Worm (Caenorhabditis elegans): ENCODE measurements around the gene fubl-2.
"Not testable (repeated sequence)": the region's sequence is repeated elsewhere in the genome, so short reads cannot be mapped to it uniquely, and the experiment has no call there.

Gene fubl-2

ce11 chrIII:7087691-7088323 lies at the start of gene fubl-2:
Gene fubl-2, minus strand, starts transcription at chrIII:7087741.
- TF ChIP-seq mec-3 (tag; optimal IDR thresholded peaks at IDR 0.05; ENCODE audit: borderline replicate concordance) (no peak), ceh-48 (tag; optimal IDR thresholded peaks at IDR 0.05) (peak; percentile 73), elt-2 (tag; optimal IDR thresholded peaks at IDR 0.05) (peak; percentile 48), F13H6.1 (tag; optimal IDR thresholded peaks at IDR 0.05) (peak; percentile 3), K09A11.1 (tag; optimal IDR thresholded peaks at IDR 0.05; ENCODE audit: insufficient read depth) (no peak), unc-42 (tag; optimal IDR thresholded peaks at IDR 0.05) (peak; percentile 16), tbx-7 (tag; optimal IDR thresholded peaks at IDR 0.05) (peak; percentile 54), ceh-34 (tag; optimal IDR thresholded peaks at IDR 0.05) (peak; percentile 34), unc-55 (GFP tag; optimal IDR thresholded peaks at IDR 0.05) (no peak), ets-4 (tag; optimal IDR thresholded peaks at IDR 0.05) (peak; percentile 79), ceh-2 (tag; optimal IDR thresholded peaks at IDR 0.05) (peak; percentile 82), ahr-1 (tag; optimal IDR thresholded peaks at IDR 0.05) (no peak), fkh-6 (tag; optimal IDR thresholded peaks at IDR 0.05) (peak; percentile 42), hlh-8 (tag; optimal IDR thresholded peaks at IDR 0.05) (peak; percentile 6), zip-5 (tag; optimal IDR thresholded peaks at IDR 0.05) (peak; percentile 42), ceh-6 (GFP tag; optimal IDR thresholded peaks at IDR 0.05) (no peak), fax-1 (tag; optimal IDR thresholded peaks at IDR 0.05) (peak; percentile 18), rnt-1 (tag; optimal IDR thresholded peaks at IDR 0.05) (peak; percentile 18), ref-2 (tag; optimal IDR thresholded peaks at IDR 0.05) (peak; percentile 15), ceh-31 (tag; optimal IDR thresholded peaks at IDR 0.05) (peak; percentile 90), C08G9.2 (tag; optimal IDR thresholded peaks at IDR 0.05) (peak; percentile 79)

ce11 chrIII:7136015-7136414 lies 48.5 kb upstream of the fubl-2 start, which contains the start of gene B0280.17:
Gene B0280.17, minus strand, starts transcription at chrIII:7136115.
- no peak for TF ChIP-seq ztf-16 (tag; optimal IDR thresholded peaks at IDR 0.05)

- TF ChIP-seq ceh-45 (GFP tag; IDR thresholded peaks at IDR 0.05) (no peak), ceh-24 (tag; optimal IDR thresholded peaks at IDR 0.05) (no peak), ceh-2 (tag; optimal IDR thresholded peaks at IDR 0.05) (no peak), rnt-1 (tag; optimal IDR thresholded peaks at IDR 0.05) (no peak), hlh-30 (tag; optimal IDR thresholded peaks at IDR 0.05; ENCODE audit: insufficient read depth) (no peak), lin-11 (tag; optimal IDR thresholded peaks at IDR 0.05) (no peak), ceh-22 (tag; optimal IDR thresholded peaks at IDR 0.05) (no peak), unc-3 (GFP tag; conservative IDR thresholded peaks at IDR 0.05) (no peak), unc-3 (tag; optimal IDR thresholded peaks at IDR 0.05) (no peak), ceh-30 (tag; optimal IDR thresholded peaks at IDR 0.05) (no peak), hlh-8 (tag; optimal IDR thresholded peaks at IDR 0.05) (no peak), lim-6 (tag; optimal IDR thresholded peaks at IDR 0.05) (no peak), unc-42 (tag; optimal IDR thresholded peaks at IDR 0.05) (no peak), syd-9 (tag; optimal IDR thresholded peaks at IDR 0.05) (no peak)
Observed at ce11 chrIII:7133559-7133958, 46.0 kb upstream of the fubl-2 start, which contains the start of the genes pot-1 and ggtb-1. Gene pot-1, minus strand, starts transcription at chrIII:7133678. Gene ggtb-1, plus strand, starts transcription at chrIII:7133766.

ce11 chrIII:7128601-7129000 lies 41.1 kb upstream of the fubl-2 start, which contains the start of gene viro-2:
Gene viro-2, plus strand, starts transcription at chrIII:7128901.
- TF ChIP-seq ttx-3, hlh-8, ceh-22 (tag; optimal IDR thresholded peaks at IDR 0.05): not testable (repeated sequence)

- TF ChIP-seq elt-4 (tag; optimal IDR thresholded peaks at IDR 0.05) (no peak), hlh-13 (GFP tag; optimal IDR thresholded peaks at IDR 0.05) (no peak), nhr-11 (tag; optimal IDR thresholded peaks at IDR 0.05) (no peak), hlh-15 (tag; optimal IDR thresholded peaks at IDR 0.05) (no peak), odd-2 (tag; optimal IDR thresholded peaks at IDR 0.05) (no peak), pqm-1 (tag; optimal IDR thresholded peaks at IDR 0.05) (no peak), lim-6 (tag; optimal IDR thresholded peaks at IDR 0.05) (no peak), ceh-9 (tag; optimal IDR thresholded peaks at IDR 0.05) (no peak), ceh-19 (GFP tag; optimal IDR thresholded peaks at IDR 0.05) (no peak), fkh-10 (GFP tag; optimal IDR thresholded peaks at IDR 0.05) (no peak), unc-3 (GFP tag; conservative IDR thresholded peaks at IDR 0.05) (no peak), unc-3 (tag; optimal IDR thresholded peaks at IDR 0.05) (no peak), ztf-16 (tag; optimal IDR thresholded peaks at IDR 0.05) (no peak), nfya-1 (tag; optimal IDR thresholded peaks at IDR 0.05) (no peak), eyg-1 (tag; optimal IDR thresholded peaks at IDR 0.05) (no peak), K09A11.1 (tag; optimal IDR thresholded peaks at IDR 0.05; ENCODE audit: insufficient read depth) (no peak)
Observed at ce11 chrIII:7124364-7124763, 36.8 kb upstream of the fubl-2 start, which contains the start of gene B0280.2. Gene B0280.2, plus strand, starts transcription at chrIII:7124664.
